Fruit fly (Drosophila melanogaster) whole organism, wandering third instar larva: ENCODE measurements around the gene RhoGEF4.

Source experiments
- Abd-B ChIP-seq: fragments of >200 bp; optimal IDR thresholded peaks from 2 replicates; lab custom pipeline; 2017; ENCODE audit warnings: missing biosample characterization, missing genetic modification characterization
- CG32264 ChIP-seq: fragments of 200-800 bp; sonication (Bioruptor generic); optimal IDR thresholded peaks from 2 replicates; lab custom pipeline; 2016; ENCODE audit warnings: missing biosample characterization, missing genetic modification characterization
- CG9705 ChIP-seq: fragments of 200-800 bp; sonication (Bioruptor generic); optimal IDR thresholded peaks from 2 replicates; lab custom pipeline; 2018; ENCODE audit warnings: missing biosample characterization, mild to moderate bottlenecking, missing genetic modification characterization
- CrebA ChIP-seq: fragments of 200-800 bp; sonication (Bioruptor generic); optimal IDR thresholded peaks from 2 replicates; lab custom pipeline; 2016; ENCODE audit warnings: missing biosample characterization, mild to moderate bottlenecking, missing genetic modification characterization, borderline replicate concordance
- Dfd ChIP-seq: fragments of >200 bp; optimal IDR thresholded peaks from 2 replicates; lab custom pipeline; 2017; ENCODE audit warnings: missing biosample characterization, missing genetic modification characterization
- Dif ChIP-seq: fragments of 200-275, 200-300 bp; sonication (Bioruptor generic); optimal IDR thresholded peaks from 2 replicates; lab custom pipeline; 2018; ENCODE audit warnings: missing biosample characterization, missing genetic modification characterization; ENCODE audit not compliant: partially characterized antibody
- GATAd ChIP-seq: sonication (Bioruptor generic); optimal IDR thresholded peaks from 2 replicates; lab custom pipeline; 2016; ENCODE audit warnings: missing biosample characterization, missing genetic modification characterization
- HLH106 ChIP-seq: fragments of 200-800 bp; optimal IDR thresholded peaks from 3 replicates; lab custom pipeline; 2019; ENCODE audit warnings: missing biosample characterization, mild to moderate bottlenecking, missing genetic modification characterization, moderate library complexity
- Hnf4 ChIP-seq: fragments of 200-800 bp; sonication (Bioruptor generic); optimal IDR thresholded peaks from 2 replicates; lab custom pipeline; 2016; ENCODE audit warnings: missing biosample characterization, mild to moderate bottlenecking, missing genetic modification characterization
- Hr78 ChIP-seq: fragments of >200 bp; optimal IDR thresholded peaks from 2 replicates; lab custom pipeline; 2017; ENCODE audit warnings: missing biosample characterization, missing genetic modification characterization
- Hr83 ChIP-seq: fragments of 200-300 bp; sonication (Bioruptor generic); optimal IDR thresholded peaks from 2 replicates; lab custom pipeline; 2016; ENCODE audit warnings: missing biosample characterization, mild to moderate bottlenecking, missing genetic modification characterization, moderate library complexity; ENCODE audit not compliant: poor library complexity, severe bottlenecking
- Jra ChIP-seq: sonication (Bioruptor generic); optimal IDR thresholded peaks from 2 replicates; lab custom pipeline; 2016; ENCODE audit warnings: missing biosample characterization, missing genetic modification characterization
- Mio ChIP-seq: sonication (Bioruptor generic); optimal IDR thresholded peaks from 2 replicates; lab custom pipeline; 2016; ENCODE audit warnings: missing biosample characterization, missing genetic modification characterization
- Myc ChIP-seq: fragments of >200 bp; optimal IDR thresholded peaks from 2 replicates; lab custom pipeline; 2017
- N ChIP-seq: fragments of >200 bp; optimal IDR thresholded peaks from 2 replicates; lab custom pipeline; 2018; ENCODE audit warnings: missing biosample characterization, missing external identifiers, missing genetic modification characterization
- OdsH ChIP-seq: fragments of 200-800 bp; sonication (Bioruptor generic); optimal IDR thresholded peaks from 2 replicates; lab custom pipeline; 2016; ENCODE audit warnings: missing biosample characterization, mild to moderate bottlenecking, missing genetic modification characterization
- Rel ChIP-seq, 2 experiments: fragments of 200-800 bp; sonication (Bioruptor generic) in 1 of 2; optimal IDR thresholded peaks; 2 replicates in 1 of 2; 3 replicates in 1 of 2; lab custom pipeline; 2016 to 2019; ENCODE audit warnings: mild to moderate bottlenecking in 2 of 2, missing biosample characterization in 2 of 2, missing genetic modification characterization in 2 of 2, moderate library complexity in 1 of 2
- Sp1 ChIP-seq: fragments of 200-800 bp; sonication (Bioruptor generic); optimal IDR thresholded peaks from 3 replicates; lab custom pipeline; 2019; ENCODE audit warnings: missing biosample characterization, mild to moderate bottlenecking, missing genetic modification characterization, moderate library complexity
- Vsx2 ChIP-seq: fragments of 200-300, 225-300 bp; sonication (Bioruptor generic); optimal IDR thresholded peaks from 2 replicates; lab custom pipeline; 2018; ENCODE audit warnings: missing biosample characterization, missing genetic modification characterization; ENCODE audit not compliant: partially characterized antibody
- br ChIP-seq: fragments of 200-800 bp; sonication (Bioruptor generic); optimal IDR thresholded peaks from 2 replicates; lab custom pipeline; 2016; ENCODE audit warnings: missing biosample characterization, missing genetic modification characterization
- brk ChIP-seq: fragments of 200-800 bp; sonication (Bioruptor generic); optimal IDR thresholded peaks from 2 replicates; lab custom pipeline; 2016; ENCODE audit warnings: missing biosample characterization, mild to moderate bottlenecking, missing genetic modification characterization
- dl ChIP-seq, 2 experiments: fragments of 175-275, 200-275 bp in 1 of 2; fragments of 200-275 bp in 1 of 2; sonication (Bioruptor generic); optimal IDR thresholded peaks; lab custom pipeline; 2018; ENCODE audit warnings: mild to moderate bottlenecking in 2 of 2, missing biosample characterization in 2 of 2, missing genetic modification characterization in 2 of 2, moderate library complexity in 2 of 2; ENCODE audit not compliant: partially characterized antibody in 2 of 2, insufficient read depth in 1 of 2
- dmrt93B ChIP-seq: fragments of 200-800 bp; sonication (Bioruptor generic); optimal IDR thresholded peaks from 2 replicates; lab custom pipeline; 2018; ENCODE audit warnings: missing biosample characterization, mild to moderate bottlenecking, missing genetic modification characterization
- dsf ChIP-seq: sonication (Bioruptor generic); optimal IDR thresholded peaks from 2 replicates; lab custom pipeline; 2016; ENCODE audit warnings: missing biosample characterization, missing genetic modification characterization, borderline replicate concordance
- ey ChIP-seq: fragments of 200-800 bp; sonication (Bioruptor generic); optimal IDR thresholded peaks from 2 replicates; lab custom pipeline; 2016; ENCODE audit warnings: missing biosample characterization, missing genetic modification characterization
- foxo ChIP-seq, 2 experiments: fragments of 200-800 bp; sonication (Bioruptor generic); optimal IDR thresholded peaks; 2 replicates in 1 of 2; 3 replicates in 1 of 2; lab custom pipeline; 2016 to 2017; ENCODE audit warnings: missing biosample characterization in 2 of 2, missing genetic modification characterization in 2 of 2
- fru ChIP-seq: fragments of 200-800 bp; sonication (Bioruptor generic); optimal IDR thresholded peaks from 3 replicates; lab custom pipeline; 2016; ENCODE audit warnings: missing biosample characterization, mild to moderate bottlenecking, missing genetic modification characterization
- h ChIP-seq: fragments of 200-800 bp; sonication (Bioruptor generic); optimal IDR thresholded peaks from 3 replicates; lab custom pipeline; 2016; ENCODE audit warnings: missing biosample characterization, mild to moderate bottlenecking, missing genetic modification characterization
- jim ChIP-seq: fragments of 175-275, 200-325 bp; sonication (Bioruptor generic); optimal IDR thresholded peaks from 2 replicates; lab custom pipeline; 2016; ENCODE audit warnings: missing biosample characterization, mild to moderate bottlenecking, missing genetic modification characterization
- lola ChIP-seq: fragments of >200 bp; optimal IDR thresholded peaks from 2 replicates; lab custom pipeline; 2017; ENCODE audit warnings: missing biosample characterization, missing genetic modification characterization
- pan ChIP-seq: fragments of >200 bp; optimal IDR thresholded peaks from 2 replicates; lab custom pipeline; 2017
- psq ChIP-seq: fragments of 200-800 bp; sonication (Bioruptor generic); optimal IDR thresholded peaks from 3 replicates; lab custom pipeline; 2017; ENCODE audit warnings: missing biosample characterization, mild to moderate bottlenecking, missing genetic modification characterization, moderate library complexity
- rgr ChIP-seq: fragments of 200-800 bp; sonication (Bioruptor generic); optimal IDR thresholded peaks from 3 replicates; lab custom pipeline; 2016; ENCODE audit warnings: missing biosample characterization, mild to moderate bottlenecking, missing genetic modification characterization
- sage ChIP-seq: fragments of 200-800 bp; sonication (Bioruptor generic); optimal IDR thresholded peaks from 2 replicates; lab custom pipeline; 2016; ENCODE audit warnings: missing biosample characterization, mild to moderate bottlenecking, missing genetic modification characterization
- sv ChIP-seq: fragments of 200-800 bp; sonication (Bioruptor generic); optimal IDR thresholded peaks from 3 replicates; lab custom pipeline; 2016; ENCODE audit warnings: missing biosample characterization, missing genetic modification characterization
- tai ChIP-seq: sonication (Bioruptor generic); optimal IDR thresholded peaks from 2 replicates; lab custom pipeline; 2016; ENCODE audit warnings: missing biosample characterization, missing genetic modification characterization
- usp ChIP-seq: fragments of >200 bp; optimal IDR thresholded peaks from 2 replicates; lab custom pipeline; 2017; ENCODE audit warnings: missing biosample characterization, missing genetic modification characterization
- woc ChIP-seq: sonication (Bioruptor generic); optimal IDR thresholded peaks from 2 replicates; lab custom pipeline; 2016; ENCODE audit warnings: missing biosample characterization, mild to moderate bottlenecking, missing genetic modification characterization

RhoGEF4 gene

DNA sequence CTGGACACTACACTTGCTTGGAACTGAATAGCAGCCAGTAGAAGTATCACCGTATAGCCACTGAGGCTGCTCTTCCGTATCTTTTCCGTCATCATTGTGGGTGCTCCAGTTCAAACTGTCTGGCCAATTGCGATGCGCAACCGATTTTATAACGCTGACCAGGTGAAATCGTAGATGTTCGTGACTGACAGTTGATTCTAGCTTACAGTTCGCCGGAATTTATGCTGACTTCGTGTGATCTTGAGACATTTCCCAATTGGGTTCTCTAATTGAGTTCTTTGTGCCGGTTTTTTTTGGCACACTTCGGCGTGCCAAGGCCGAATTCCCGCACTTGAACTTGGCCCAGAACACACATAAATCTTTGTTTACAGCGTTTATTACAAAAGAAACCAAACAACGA, 23.7 kb upstream of the RhoGEF4 start, which contains the start of gene CG14834:
Gene CG14834 (minus strand): TSS at position 173 of the 400 bp plus-strand sequence.
- no peak for TF ChIP-seq dl (GFP tag; optimal IDR thresholded peaks at IDR 0.05; lab: Kevin White, UChicago; ENCODE audit: insufficient read depth in 1 of 2, partially characterized antibody in 2 of 2)
- TF ChIP-seq usp (GFP tag; lab: Kevin White, UChicago), result no peak
- no peak for TF ChIP-seq Hr83 (GFP tag; lab: Kevin White, UChicago)

DNA sequence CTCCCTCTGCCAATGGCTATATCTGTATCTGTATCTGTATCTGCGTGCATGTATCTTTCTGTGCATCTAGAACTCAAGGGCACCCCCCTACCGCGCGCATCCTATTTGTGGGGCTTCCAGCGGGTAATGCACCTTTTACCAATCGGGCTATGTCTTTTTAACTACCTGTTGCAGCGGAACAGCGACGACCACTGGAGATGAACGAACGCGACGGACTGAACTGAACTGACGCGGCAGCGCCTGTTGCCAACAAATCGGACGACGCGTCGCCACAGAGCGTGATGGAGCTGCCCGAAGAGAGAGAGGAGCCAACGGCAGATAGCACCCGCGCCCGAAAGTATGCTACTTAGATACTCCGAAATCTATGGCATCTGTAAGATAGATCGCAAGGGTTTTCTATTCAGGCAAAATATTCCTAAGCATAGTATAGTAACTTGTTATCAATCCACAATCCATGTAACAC, 21.8 kb upstream of the RhoGEF4 start, which contains the start of gene Cln7:
Gene Cln7 (minus strand): TSS at position 219 of the 463 bp plus-strand sequence.
- TF ChIP-seq CrebA (GFP tag; lab: Kevin White, UChicago) (no peak), Sp1 (GFP tag; lab: Kevin White, UChicago) (peak; percentile 82), brk (GFP tag; lab: Kevin White, UChicago) (no peak), rgr (peak; percentile 69), Dfd (GFP tag; lab: Kevin White, UChicago) (no peak), Rel (GFP tag; optimal IDR thresholded peaks at IDR 0.05; lab: Kevin White, UChicago) (no peak), Rel (tag; optimal IDR thresholded peaks at IDR 0.05; lab: Kevin White, UChicago) (peak; percentile 82), usp (GFP tag; lab: Kevin White, UChicago) (no peak), Hr78 (GFP tag; lab: Kevin White, UChicago) (no peak), sv (no peak), CG9705 (GFP tag; lab: Kevin White, UChicago) (no peak), Jra (peak; percentile 14), sage (no peak), br (GFP tag; lab: Kevin White, UChicago) (peak; percentile 81), lola (GFP tag; lab: Kevin White, UChicago) (no peak), fru (GFP tag; lab: Kevin White, UChicago) (peak; percentile 52), psq (GFP tag; lab: Kevin White, UChicago) (peak; percentile 16), foxo (GFP tag; optimal IDR thresholded peaks at IDR 0.05; lab: Kevin White, UChicago) (peak in 1 of 2 experiments; percentile 43), h (GFP tag; lab: Kevin White, UChicago) (peak; percentile 62), Hr83 (GFP tag; lab: Kevin White, UChicago) (peak; percentile 82), Hnf4 (GFP tag; lab: Kevin White, UChicago) (no peak), Mio (GFP tag; lab: Kevin White, UChicago) (no peak), dmrt93B (no peak), OdsH (GFP tag; lab: Kevin White, UChicago) (peak; percentile 16), pan (lab: Kevin White, UChicago) (no peak), dsf (GFP tag; lab: Kevin White, UChicago) (no peak), ey (peak; percentile 1), GATAd (GFP tag; lab: Kevin White, UChicago) (no peak), Abd-B (GFP tag; lab: Kevin White, UChicago) (no peak), CG32264 (GFP tag; lab: Kevin White, UChicago) (no peak), HLH106 (tag; lab: Kevin White, UChicago) (peak; percentile 48), dl (GFP tag; optimal IDR thresholded peaks at IDR 0.05; lab: Kevin White, UChicago; ENCODE audit: insufficient read depth in 1 of 2, partially characterized antibody in 2 of 2) (peak in 1 of 2 experiments; percentile 56), tai (GFP tag; lab: Kevin White, UChicago) (no peak), Dif (GFP tag; lab: Kevin White, UChicago) (peak; percentile 91), Vsx2 (GFP tag; lab: Kevin White, UChicago) (no peak), N (GFP tag; lab: Kevin White, UChicago) (peak; percentile 45), Myc (lab: Kevin White, UChicago) (peak; percentile 22), jim (GFP tag; lab: Kevin White, UChicago) (peak; percentile 5), woc (GFP tag; lab: Kevin White, UChicago) (no peak)
- TF ChIP-seq, all 38 proteins: peak for 18
